Worm (Caenorhabditis elegans): ENCODE results near the gene ceh-18.

ce11 chrX:3804837-3805236 lies 52.8 kb downstream of the ceh-18 start, which contains the start of gene F35A5.2:
- TF ChIP-seq unc-62 (GFP tag; optimal IDR thresholded peaks at IDR 0.05): no peak
- TF ChIP-seq egl-27 (tag; optimal IDR thresholded peaks at IDR 0.05): no peak
- no peak for TF ChIP-seq pqm-1 (tag; optimal IDR thresholded peaks at IDR 0.05)
- TF ChIP-seq ceh-9 (tag; optimal IDR thresholded peaks at IDR 0.05): no peak
- TF ChIP-seq mml-1 (tag; optimal IDR thresholded peaks at IDR 0.05): no peak
- no peak for TF ChIP-seq nhr-237 (tag; optimal IDR thresholded peaks at IDR 0.05)
- no peak for TF ChIP-seq nhr-12 (tag; optimal IDR thresholded peaks at IDR 0.05)
- no peak for TF ChIP-seq fkh-10 (GFP tag; optimal IDR thresholded peaks at IDR 0.05)
- TF ChIP-seq tbx-2 (tag; optimal IDR thresholded peaks at IDR 0.05): no peak
- no peak for TF ChIP-seq elt-1 (tag; optimal IDR thresholded peaks at IDR 0.05)
- no peak for TF ChIP-seq ama-1 (optimal IDR thresholded peaks at IDR 0.05)
- no peak for TF ChIP-seq ceh-16 (tag; optimal IDR thresholded peaks at IDR 0.05)
- TF ChIP-seq nhr-11 (tag; optimal IDR thresholded peaks at IDR 0.05): no peak
- no peak for TF ChIP-seq nhr-25 (tag; optimal IDR thresholded peaks at IDR 0.05)

Measured in whole organism, L3 larva.